Worm (Caenorhabditis elegans) whole organism, L2 larva: Measurements from ENCODE around the gene E02H4.5.

ENCODE experiments used
- C34F6.9 ChIP-seq: fragments of 150-350 bp; optimal IDR thresholded peaks from 2 replicates; lab custom pipeline; 2014; ENCODE audit warnings: missing biosample characterization, missing genetic modification characterization
- F13H6.1 ChIP-seq: sonication (generic microtip); optimal IDR thresholded peaks from 2 replicates; lab custom pipeline; 2016; ENCODE audit warnings: missing genetic modification characterization, missing compliant biosample characterization
- R02D3.7 ChIP-seq: fragments of 150-350 bp; optimal IDR thresholded peaks from 2 replicates; lab custom pipeline; 2014; ENCODE audit warnings: missing biosample characterization, missing genetic modification characterization
- Y55F3AM.14 ChIP-seq: fragments of 200-800 bp; sonication (Bioruptor generic); optimal IDR thresholded peaks from 2 replicates; lab custom pipeline; 2018; ENCODE audit warnings: mild to moderate bottlenecking, missing genetic modification characterization, missing compliant biosample characterization
- ZK546.5 ChIP-seq: sonication (generic microtip); optimal IDR thresholded peaks from 2 replicates; lab custom pipeline; 2017; ENCODE audit warnings: missing biosample characterization, missing genetic modification characterization
- alr-1 ChIP-seq: fragments of 150-350 bp; optimal IDR thresholded peaks from 2 replicates; lab custom pipeline; 2014; ENCODE audit warnings: missing biosample characterization, missing genetic modification characterization
- aly-2 ChIP-seq: fragments of 150-350 bp; optimal IDR thresholded peaks from 2 replicates; lab custom pipeline; 2014; ENCODE audit warnings: missing biosample characterization, missing genetic modification characterization
- ama-1 ChIP-seq: fragments of 150-350 bp; optimal IDR thresholded peaks from 2 replicates; lab custom pipeline; 2018; ENCODE audit warnings: inconsistent platforms
- blmp-1 ChIP-seq: sonication (generic microtip); optimal IDR thresholded peaks from 2 replicates; lab custom pipeline; 2017; ENCODE audit warnings: missing genetic modification characterization, mild to moderate bottlenecking, missing compliant biosample characterization, antibody characterized with exemption, moderate library complexity; ENCODE audit not compliant: insufficient read depth
- ceh-16 ChIP-seq: fragments of 150-350 bp; optimal IDR thresholded peaks from 2 replicates; lab custom pipeline; 2014; ENCODE audit warnings: missing biosample characterization, missing genetic modification characterization
- ceh-82 ChIP-seq: fragments of 150-350 bp; optimal IDR thresholded peaks from 2 replicates; lab custom pipeline; 2014; ENCODE audit warnings: missing biosample characterization, missing genetic modification characterization
- crh-2 ChIP-seq: sonication (generic microtip); optimal IDR thresholded peaks from 2 replicates; lab custom pipeline; 2017; ENCODE audit warnings: missing biosample characterization, missing genetic modification characterization
- dmd-4 ChIP-seq: sonication (generic microtip); optimal IDR thresholded peaks from 2 replicates; lab custom pipeline; 2017; ENCODE audit warnings: missing biosample characterization, missing genetic modification characterization
- egl-27 ChIP-seq: sonication (generic microtip); optimal IDR thresholded peaks from 3 replicates; lab custom pipeline; 2017; ENCODE audit warnings: missing biosample characterization, missing genetic modification reagents, missing genetic modification characterization
- elt-1 ChIP-seq: fragments of 150-350 bp; optimal IDR thresholded peaks from 2 replicates; lab custom pipeline; 2014; ENCODE audit warnings: missing biosample characterization, missing genetic modification characterization
- elt-3 ChIP-seq: sonication (generic microtip); optimal IDR thresholded peaks from 2 replicates; lab custom pipeline; 2017; ENCODE audit warnings: missing biosample characterization, missing genetic modification characterization
- fos-1 ChIP-seq: fragments of 150-350 bp; optimal IDR thresholded peaks from 2 replicates; lab custom pipeline; 2014; ENCODE audit warnings: missing biosample characterization, missing genetic modification characterization
- gmeb-1 ChIP-seq: fragments of 150-350 bp; optimal IDR thresholded peaks from 2 replicates; lab custom pipeline; 2014; ENCODE audit warnings: missing biosample characterization, missing genetic modification characterization
- lin-11 ChIP-seq: fragments of 150-350 bp; sonication (generic microtip); optimal IDR thresholded peaks from 2 replicates; lab custom pipeline; 2014; ENCODE audit warnings: missing biosample characterization, missing genetic modification characterization, inconsistent platforms, mixed read lengths
- lin-13 ChIP-seq: fragments of 150-350 bp; optimal IDR thresholded peaks from 2 replicates; lab custom pipeline; 2014; ENCODE audit warnings: missing biosample characterization, missing genetic modification reagents, missing genetic modification characterization
- lin-39 ChIP-seq: fragments of 150-350 bp; optimal IDR thresholded peaks from 2 replicates; lab custom pipeline; 2014; ENCODE audit warnings: missing biosample characterization, missing genetic modification reagents, missing genetic modification characterization
- lsy-2 ChIP-seq, 2 experiments: fragments of 150-350 bp in 1 of 2; sonication (generic microtip) in 1 of 2; optimal IDR thresholded peaks; 2 replicates each; lab custom pipeline; 2014 to 2017; ENCODE audit warnings: missing biosample characterization in 2 of 2, missing genetic modification characterization in 2 of 2
- mab-5 ChIP-seq: fragments of 150-350 bp; optimal IDR thresholded peaks from 2 replicates; lab custom pipeline; 2014; ENCODE audit warnings: missing biosample characterization, missing genetic modification characterization
- mbf-1 ChIP-seq: sonication (generic microtip); optimal IDR thresholded peaks from 2 replicates; lab custom pipeline; 2017; ENCODE audit warnings: missing biosample characterization, missing genetic modification characterization
- mdl-1 ChIP-seq, 2 experiments: fragments of 150-350 bp in 1 of 2; sonication (generic microtip) in 1 of 2; optimal IDR thresholded peaks; 2 replicates each; lab custom pipeline; 2017; ENCODE audit warnings: missing biosample characterization in 2 of 2, missing genetic modification characterization in 2 of 2
- nhr-10 ChIP-seq: sonication (generic microtip); optimal IDR thresholded peaks from 2 replicates; lab custom pipeline; 2017; ENCODE audit warnings: missing biosample characterization, missing genetic modification characterization
- nhr-11 ChIP-seq: fragments of 150-350 bp; optimal IDR thresholded peaks from 2 replicates; lab custom pipeline; 2014; ENCODE audit warnings: missing biosample characterization, missing genetic modification characterization
- nhr-12 ChIP-seq: fragments of 150-350 bp; optimal IDR thresholded peaks from 2 replicates; lab custom pipeline; 2014; ENCODE audit warnings: missing biosample characterization, missing genetic modification characterization
- nhr-129 ChIP-seq: fragments of 150-350 bp; optimal IDR thresholded peaks from 2 replicates; lab custom pipeline; 2014; ENCODE audit warnings: missing biosample characterization, missing genetic modification characterization
- nhr-21 ChIP-seq: fragments of 150-350 bp; optimal IDR thresholded peaks from 2 replicates; lab custom pipeline; 2014; ENCODE audit warnings: missing biosample characterization, missing genetic modification characterization
- nhr-23 ChIP-seq: fragments of 150-350 bp; optimal IDR thresholded peaks from 2 replicates; lab custom pipeline; 2014; ENCODE audit warnings: missing biosample characterization, missing genetic modification reagents, missing genetic modification characterization
- nhr-237 ChIP-seq: fragments of 150-350 bp; optimal IDR thresholded peaks from 2 replicates; lab custom pipeline; 2014; ENCODE audit warnings: missing biosample characterization, missing genetic modification characterization
- nhr-25 ChIP-seq: fragments of 150-350 bp; sonication (generic microtip); optimal IDR thresholded peaks from 3 replicates; lab custom pipeline; 2014; ENCODE audit warnings: missing biosample characterization, missing genetic modification characterization
- nhr-6 ChIP-seq: fragments of 150-350 bp; optimal IDR thresholded peaks from 2 replicates; lab custom pipeline; 2014; ENCODE audit warnings: missing biosample characterization, missing genetic modification characterization
- nhr-77 ChIP-seq: fragments of 150-350 bp; optimal IDR thresholded peaks from 2 replicates; lab custom pipeline; 2014; ENCODE audit warnings: missing biosample characterization, missing genetic modification characterization
- peb-1 ChIP-seq: fragments of 150-350 bp; optimal IDR thresholded peaks from 2 replicates; lab custom pipeline; 2014; ENCODE audit warnings: missing biosample characterization, missing genetic modification characterization
- sem-4 ChIP-seq: fragments of 150-350 bp; optimal IDR thresholded peaks from 2 replicates; lab custom pipeline; 2014; ENCODE audit warnings: missing biosample characterization, missing genetic modification reagents, missing genetic modification characterization
- skn-1 ChIP-seq: sonication (generic microtip); optimal IDR thresholded peaks from 2 replicates; lab custom pipeline; 2017; ENCODE audit warnings: missing biosample characterization, missing genetic modification characterization
- sma-3 ChIP-seq: sonication (generic microtip); optimal IDR thresholded peaks from 2 replicates; lab custom pipeline; 2016; ENCODE audit warnings: missing genetic modification reagents, missing genetic modification characterization, missing compliant biosample characterization
- sma-9 ChIP-seq, 2 experiments: fragments of 150-350 bp in 1 of 2; sonication (generic microtip) in 1 of 2; optimal IDR thresholded peaks; 2 replicates each; lab custom pipeline; 2014 to 2016; ENCODE audit warnings: missing genetic modification characterization in 2 of 2, mild to moderate bottlenecking in 1 of 2, missing biosample characterization in 1 of 2, missing compliant biosample characterization in 1 of 2, missing genetic modification reagents in 1 of 2, moderate library complexity in 1 of 2
- snpc-4 ChIP-seq: fragments of 150-350 bp; optimal IDR thresholded peaks from 2 replicates; lab custom pipeline; 2014; ENCODE audit warnings: missing biosample characterization, missing genetic modification characterization
- unc-39 ChIP-seq: fragments of 150-350 bp; optimal IDR thresholded peaks from 2 replicates; lab custom pipeline; 2014; ENCODE audit warnings: missing biosample characterization, missing genetic modification characterization
- unc-55 ChIP-seq: fragments of 150-350 bp; sonication (generic microtip); optimal IDR thresholded peaks from 3 replicates; lab custom pipeline; 2014; ENCODE audit warnings: missing biosample characterization, missing genetic modification reagents, missing genetic modification characterization
- unc-62 ChIP-seq: fragments of 150-350 bp; optimal IDR thresholded peaks from 2 replicates; lab custom pipeline; 2014; ENCODE audit warnings: missing biosample characterization, missing genetic modification reagents, missing genetic modification characterization
- zag-1 ChIP-seq: fragments of 150-350 bp; optimal IDR thresholded peaks from 2 replicates; lab custom pipeline; 2014; ENCODE audit warnings: missing biosample characterization, missing genetic modification characterization
- ztf-1 ChIP-seq: fragments of 200-800 bp; sonication (Bioruptor generic); conservative IDR thresholded peaks from 2 replicates; pipeline ENCODE4 v1.3.6; 2022; ENCODE audit warnings: missing genetic modification characterization, missing compliant biosample characterization
- ztf-11 ChIP-seq: sonication (generic microtip); optimal IDR thresholded peaks from 2 replicates; lab custom pipeline; 2017; ENCODE audit warnings: missing biosample characterization, missing genetic modification characterization
- ztf-4 ChIP-seq: fragments of 150-350 bp; optimal IDR thresholded peaks from 2 replicates; lab custom pipeline; 2014; ENCODE audit warnings: missing biosample characterization, missing genetic modification characterization

Gene E02H4.5

DNA sequence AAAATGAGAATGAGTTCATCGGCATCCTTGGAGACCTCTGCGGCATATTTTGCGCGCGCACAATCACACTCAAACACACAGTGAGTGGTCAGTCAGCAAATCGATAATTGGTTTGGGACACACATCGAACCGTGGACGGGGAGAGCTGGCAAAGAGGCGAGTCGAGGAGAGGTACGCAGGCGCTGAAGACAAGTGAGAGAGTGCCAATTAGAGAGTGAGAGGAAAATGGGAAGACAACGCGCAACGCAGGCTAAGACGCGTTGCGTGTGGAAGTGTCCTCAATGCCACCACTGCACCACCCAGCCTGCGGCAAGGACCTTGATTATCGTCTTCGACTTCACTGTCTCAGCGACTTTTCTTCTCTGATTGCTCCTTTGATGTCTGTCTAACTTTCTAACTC lies 42.3 kb upstream of the E02H4.5 start (continued):
- peak; percentile 46 for TF ChIP-seq zag-1 (tag; lab: Kevin White, UChicago)
- TF ChIP-seq mdl-1 (tag; optimal IDR thresholded peaks at IDR 0.05; lab: Kevin White, UChicago): peak; percentile 35 to 50
- TF ChIP-seq, all 48 proteins: peak for 21

DNA sequence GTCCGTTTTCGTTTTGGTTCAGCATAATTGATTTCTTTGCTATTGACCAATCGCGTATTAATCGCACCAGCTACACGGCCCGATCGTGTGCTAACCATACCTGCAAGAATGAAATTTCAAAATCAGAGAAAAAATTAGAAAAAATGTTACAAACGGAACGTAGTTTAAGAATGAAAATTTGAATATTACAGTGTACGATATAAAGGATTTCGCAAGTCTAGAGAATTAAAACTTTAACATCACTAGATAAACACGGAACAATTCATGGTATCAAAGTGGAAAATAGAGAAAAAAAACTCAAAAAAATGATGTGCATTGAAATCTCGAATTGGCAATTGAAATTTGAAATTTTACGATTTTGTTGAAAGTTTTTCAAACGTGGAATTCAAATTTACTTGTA lies 41.6 kb upstream of the E02H4.5 start, which contains the start of gene madd-3:
TSS of gene madd-3 (minus strand) at position 101 of the 400 bp plus-strand sequence.
- no peak for TF ChIP-seq nhr-12 (tag; lab: Kevin White, UChicago)
- TF ChIP-seq nhr-237 (tag; lab: Kevin White, UChicago): no peak
- TF ChIP-seq, all 48 proteins: peak for 0

DNA sequence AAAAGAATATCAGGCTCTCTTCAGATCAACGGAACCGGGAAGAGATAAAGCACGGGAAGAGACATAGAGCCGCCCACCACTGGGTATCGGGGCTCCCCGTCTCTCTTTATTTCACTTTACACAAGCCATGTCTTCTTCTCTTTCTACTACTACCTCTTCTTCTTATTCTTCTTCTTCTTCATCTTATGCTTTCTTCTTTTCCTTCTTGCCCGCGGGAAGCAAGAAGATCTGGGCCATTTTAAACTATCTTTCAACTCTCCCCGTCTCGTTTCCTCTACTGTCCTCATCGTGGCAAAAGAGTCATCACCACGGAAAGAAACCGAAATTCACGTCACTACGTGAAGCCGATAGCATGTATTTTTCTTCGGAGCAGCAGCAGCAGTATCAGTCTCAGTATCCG lies 37.7 kb upstream of the E02H4.5 start:
- TF ChIP-seq Y55F3AM.14 (GFP tag; lab: Kevin White, UChicago): no peak
- TF ChIP-seq mdl-1 (tag; optimal IDR thresholded peaks at IDR 0.05; lab: Kevin White, UChicago): no peak
- TF ChIP-seq unc-39: no peak
- no peak for TF ChIP-seq nhr-12 (tag; lab: Kevin White, UChicago)
- no peak for TF ChIP-seq mbf-1 (tag; lab: Kevin White, UChicago)
- TF ChIP-seq nhr-11 (tag; lab: Kevin White, UChicago): no peak
- no peak for TF ChIP-seq elt-1 (tag; lab: Kevin White, UChicago)
- TF ChIP-seq nhr-23 (tag; lab: Kevin White, UChicago): no peak
- TF ChIP-seq zag-1 (tag; lab: Kevin White, UChicago): no peak
- no peak for TF ChIP-seq nhr-237 (tag; lab: Kevin White, UChicago)
- no peak for TF ChIP-seq R02D3.7 (tag; lab: Kevin White, UChicago)
- no peak for TF ChIP-seq nhr-25
- TF ChIP-seq C34F6.9 (tag; lab: Kevin White, UChicago): no peak
- TF ChIP-seq snpc-4 (tag; lab: Kevin White, UChicago): no peak
- TF ChIP-seq sma-9 (GFP tag; optimal IDR thresholded peaks at IDR 0.05; lab: Kevin White, UChicago): peak; percentile 65
- no peak for TF ChIP-seq sma-9 (tag; optimal IDR thresholded peaks at IDR 0.05; lab: Kevin White, UChicago)
- no peak for TF ChIP-seq crh-2 (tag; lab: Kevin White, UChicago)
- no peak for TF ChIP-seq unc-62 (GFP tag; lab: Kevin White, UChicago)
- no peak for TF ChIP-seq mab-5
- TF ChIP-seq ceh-16 (tag; lab: Kevin White, UChicago): no peak
- TF ChIP-seq lin-39: no peak
- TF ChIP-seq nhr-21 (tag; lab: Kevin White, UChicago): no peak
- peak; percentile 18 for TF ChIP-seq ztf-4
- TF ChIP-seq ztf-11: no peak
- no peak for TF ChIP-seq nhr-10 (tag; lab: Kevin White, UChicago)
- TF ChIP-seq lin-13 (GFP tag; lab: Kevin White, UChicago): no peak
- TF ChIP-seq sem-4 (tag; lab: Kevin White, UChicago): peak; percentile 15
- no peak for TF ChIP-seq nhr-6
- peak in 1 of 2 experiments; percentile 9 for TF ChIP-seq lsy-2 (tag; optimal IDR thresholded peaks at IDR 0.05; lab: Kevin White, UChicago)
- TF ChIP-seq alr-1 (tag; lab: Kevin White, UChicago): no peak
- no peak for TF ChIP-seq gmeb-1 (tag; lab: Kevin White, UChicago)
- no peak for TF ChIP-seq sma-3
- no peak for TF ChIP-seq ztf-1 (GFP tag; lab: Robert Waterston, UW)
- peak; percentile 47 for TF ChIP-seq nhr-129 (tag; lab: Kevin White, UChicago)
- TF ChIP-seq F13H6.1: peak; percentile 77
- TF ChIP-seq unc-55 (GFP tag; lab: Kevin White, UChicago): no peak
- no peak for TF ChIP-seq peb-1 (tag; lab: Kevin White, UChicago)
- no peak for TF ChIP-seq lin-11
- no peak for TF ChIP-seq egl-27 (tag; lab: Kevin White, UChicago)
- no peak for TF ChIP-seq skn-1 (tag; lab: Kevin White, UChicago)
- no peak for TF ChIP-seq dmd-4 (tag; lab: Kevin White, UChicago)
- no peak for TF ChIP-seq aly-2
- TF ChIP-seq ZK546.5 (tag; lab: Kevin White, UChicago): no peak
- no peak for TF ChIP-seq blmp-1 (tag; lab: Kevin White, UChicago)
- TF ChIP-seq ama-1: no peak
- no peak for TF ChIP-seq elt-3 (tag; lab: Kevin White, UChicago)
- TF ChIP-seq ceh-82 (tag; lab: Kevin White, UChicago): no peak
- TF ChIP-seq nhr-77 (tag; lab: Kevin White, UChicago): no peak
- no peak for TF ChIP-seq fos-1 (tag; lab: Kevin White, UChicago)
